Worm (Caenorhabditis elegans): Measurements from ENCODE around the gene B0507.4.

DNA sequence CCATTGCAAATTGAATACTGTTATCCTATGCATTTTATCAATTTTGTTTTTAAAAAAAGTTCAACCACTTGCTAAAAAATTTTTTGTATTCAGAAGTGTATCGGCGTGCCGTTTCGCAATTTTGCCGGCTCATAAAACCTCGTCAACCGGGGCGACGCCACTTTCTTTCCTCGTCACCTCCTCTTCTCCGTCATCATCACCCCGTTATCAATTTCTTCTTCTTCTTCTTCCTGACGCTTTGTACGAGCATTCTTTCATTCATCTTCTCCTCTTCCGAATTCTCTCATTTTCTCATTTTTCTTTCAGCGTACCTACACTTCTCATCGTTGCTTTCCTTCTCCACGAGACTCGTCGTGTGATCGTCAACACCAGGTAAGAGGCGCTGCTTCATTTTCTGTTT lies 31.5 kb downstream of the B0507.4 start, which contains the start of gene sup-37:
- no peak for TF ChIP-seq ama-1 (optimal IDR thresholded peaks at IDR 0.05)
- TF ChIP-seq syd-9 (tag; optimal IDR thresholded peaks at IDR 0.05), result no peak

All from whole organism, late embryonic.